Worm (Caenorhabditis elegans) whole organism, young adult: Measurements from ENCODE around the gene Y37A1A.3.

ENCODE experiments used
- B0035.1 ChIP-seq: sonication (generic microtip); optimal IDR thresholded peaks from 2 replicates; lab custom pipeline; 2016; ENCODE audit warnings: missing genetic modification characterization, mild to moderate bottlenecking, missing compliant biosample characterization, missing genotype, missing genetic modification reagents
- B0261.1 ChIP-seq: sonication (generic microtip); optimal IDR thresholded peaks from 2 replicates; lab custom pipeline; 2016; ENCODE audit warnings: mild to moderate bottlenecking, missing genetic modification characterization, moderate library complexity, missing compliant biosample characterization
- C17E4.6 ChIP-seq: fragments of 200-800 bp; sonication (Bioruptor generic); IDR thresholded peaks from 2 replicates; pipeline ENCODE4 v1.3.6; 2022; ENCODE audit warnings: missing genetic modification reagents, missing genetic modification characterization, missing compliant biosample characterization
- F10E7.11 ChIP-seq: sonication (generic microtip); optimal IDR thresholded peaks from 2 replicates; lab custom pipeline; 2017; ENCODE audit warnings: mild to moderate bottlenecking, missing genetic modification characterization, moderate library complexity, missing compliant biosample characterization
- F22D6.2 ChIP-seq: sonication (generic microtip); optimal IDR thresholded peaks from 2 replicates; lab custom pipeline; 2016; ENCODE audit warnings: mild to moderate bottlenecking, missing genetic modification characterization, missing compliant biosample characterization
- F23B12.7 ChIP-seq: sonication (generic microtip); optimal IDR thresholded peaks from 2 replicates; lab custom pipeline; 2017; ENCODE audit warnings: missing genetic modification characterization, mild to moderate bottlenecking, missing compliant biosample characterization, antibody characterized with exemption, moderate library complexity; ENCODE audit not compliant: insufficient read depth
- F39B2.1 ChIP-seq: fragments of 200-800 bp; sonication (Bioruptor generic); IDR thresholded peaks from 2 replicates; pipeline ENCODE4 v1.3.6; 2022; ENCODE audit warnings: missing genetic modification reagents, missing genetic modification characterization, missing compliant biosample characterization
- F55B11.4 ChIP-seq: sonication (generic microtip); optimal IDR thresholded peaks from 2 replicates; lab custom pipeline; 2016; ENCODE audit warnings: missing compliant biosample characterization, missing genetic modification characterization, borderline replicate concordance; ENCODE audit not compliant: insufficient read depth
- K11D2.4 ChIP-seq: fragments of 200-800 bp; sonication (Bioruptor generic); IDR thresholded peaks from 2 replicates; pipeline ENCODE4 v1.3.6; 2022; ENCODE audit warnings: missing genetic modification reagents, missing genetic modification characterization, missing compliant biosample characterization
- T07F8.4 ChIP-seq: sonication (generic microtip); optimal IDR thresholded peaks from 2 replicates; lab custom pipeline; 2016; ENCODE audit warnings: mild to moderate bottlenecking, missing genetic modification characterization, moderate library complexity, missing compliant biosample characterization
- Y53F4B.3 ChIP-seq: fragments of 200-800 bp; sonication (Bioruptor generic); IDR thresholded peaks from 2 replicates; pipeline ENCODE4 v1.3.6; 2022; ENCODE audit warnings: missing genetic modification reagents, missing genetic modification characterization, missing compliant biosample characterization
- Y56A3A.18 ChIP-seq: fragments of 200-800 bp; sonication (Bioruptor generic); IDR thresholded peaks from 2 replicates; pipeline ENCODE4 v1.3.6; 2022; ENCODE audit warnings: missing genetic modification reagents, missing genetic modification characterization, missing compliant biosample characterization
- Y95B8A.8 ChIP-seq: fragments of 200-800 bp; sonication (Bioruptor generic); IDR thresholded peaks from 2 replicates; pipeline ENCODE4 v1.3.6; 2022; ENCODE audit warnings: missing genetic modification reagents, missing genetic modification characterization, missing compliant biosample characterization
- ZK185.1 ChIP-seq: sonication (generic microtip); optimal IDR thresholded peaks from 2 replicates; lab custom pipeline; 2016; ENCODE audit warnings: mild to moderate bottlenecking, missing genetic modification characterization, missing compliant biosample characterization; ENCODE audit not compliant: poor library complexity, severe bottlenecking
- ama-1 ChIP-seq, 3 experiments: fragments of 150-350 bp in 1 of 3; sonication (generic microtip) in 2 of 3; optimal IDR thresholded peaks; 2 replicates each; lab custom pipeline; 2014 to 2018; ENCODE audit warnings: missing biosample characterization in 2 of 3, missing genetic modification characterization in 2 of 3, missing genetic modification reagents in 2 of 3
- aptf-2 ChIP-seq: fragments of 200-800 bp; sonication (Bioruptor generic); conservative IDR thresholded peaks from 2 replicates; pipeline ENCODE4 v1.3.6; 2022; ENCODE audit warnings: missing genetic modification reagents, missing genetic modification characterization, missing compliant biosample characterization
- attf-3 ChIP-seq: fragments of 200-800 bp; sonication (Bioruptor generic); conservative IDR thresholded peaks from 2 replicates; pipeline ENCODE4 v1.3.6; 2022; ENCODE audit warnings: missing genetic modification reagents, missing genetic modification characterization, missing compliant biosample characterization
- attf-5 ChIP-seq: fragments of 200-800 bp; sonication (Bioruptor generic); optimal IDR thresholded peaks from 2 replicates; lab custom pipeline; 2018; ENCODE audit warnings: mild to moderate bottlenecking, missing genetic modification characterization, missing compliant biosample characterization
- cebp-1 ChIP-seq, 2 experiments: fragments of 200-800 bp in 1 of 2; sonication (Bioruptor generic) in 1 of 2; sonication (generic microtip) in 1 of 2; IDR thresholded peaks in 1 of 2; optimal IDR thresholded peaks in 1 of 2; 2 replicates each; pipeline versions ENCODE4 v1.3.6 to Lab custom; 2017 to 2022; ENCODE audit warnings: missing compliant biosample characterization in 2 of 2, missing genetic modification characterization in 2 of 2, mild to moderate bottlenecking in 1 of 2, missing genetic modification reagents in 1 of 2, moderate library complexity in 1 of 2
- cebp-2 ChIP-seq: fragments of 200-800 bp; sonication (Bioruptor generic); IDR thresholded peaks from 2 replicates; pipeline ENCODE4 v1.3.6; 2022; ENCODE audit warnings: missing genetic modification characterization, missing compliant biosample characterization
- ceh-100 ChIP-seq: fragments of 200-800 bp; sonication (Bioruptor generic); IDR thresholded peaks from 2 replicates; pipeline ENCODE4 v1.3.6; 2022; ENCODE audit warnings: missing genetic modification reagents, missing genetic modification characterization, missing compliant biosample characterization
- ceh-40 ChIP-seq: fragments of 200-800 bp; sonication (Bioruptor generic); IDR thresholded peaks from 2 replicates; pipeline ENCODE4 v1.3.6; 2022; ENCODE audit warnings: missing genetic modification characterization, missing compliant biosample characterization
- ceh-58 ChIP-seq: fragments of 200-800 bp; sonication (Bioruptor generic); IDR thresholded peaks from 2 replicates; pipeline ENCODE4 v1.3.6; 2022; ENCODE audit warnings: missing genetic modification characterization, missing compliant biosample characterization
- chd-7 ChIP-seq: sonication (generic microtip); optimal IDR thresholded peaks from 2 replicates; lab custom pipeline; 2016; ENCODE audit warnings: mild to moderate bottlenecking, missing genetic modification characterization, moderate library complexity, missing compliant biosample characterization
- fkh-3 ChIP-seq: sonication (generic microtip); optimal IDR thresholded peaks from 2 replicates; lab custom pipeline; 2016; ENCODE audit warnings: mild to moderate bottlenecking, missing genetic modification characterization, missing compliant biosample characterization
- hlh-12 ChIP-seq: sonication (generic microtip); optimal IDR thresholded peaks from 2 replicates; lab custom pipeline; 2016; ENCODE audit warnings: missing genetic modification characterization, missing compliant biosample characterization
- hlh-26 ChIP-seq: fragments of 200-800 bp; sonication (Bioruptor generic); conservative IDR thresholded peaks from 2 replicates; pipeline ENCODE4 v1.3.6; 2022; ENCODE audit warnings: missing genetic modification reagents, missing genetic modification characterization, missing compliant biosample characterization
- hmg-1.2 ChIP-seq: fragments of 200-800 bp; sonication (Bioruptor generic); IDR thresholded peaks from 2 replicates; pipeline ENCODE4 v1.3.6; 2022; ENCODE audit warnings: missing genetic modification reagents, missing genetic modification characterization, missing compliant biosample characterization
- lin-40 ChIP-seq: sonication (generic microtip); optimal IDR thresholded peaks from 2 replicates; lab custom pipeline; 2016; ENCODE audit warnings: missing genetic modification characterization, mild to moderate bottlenecking, missing compliant biosample characterization, missing genotype, missing genetic modification reagents
- madf-10 ChIP-seq: sonication (generic microtip); optimal IDR thresholded peaks from 2 replicates; lab custom pipeline; 2016; ENCODE audit warnings: mild to moderate bottlenecking, missing genetic modification characterization, missing compliant biosample characterization
- madf-8 ChIP-seq: fragments of 200-800 bp; sonication (Bioruptor generic); conservative IDR thresholded peaks from 2 replicates; pipeline ENCODE4 v1.3.6; 2022; ENCODE audit warnings: missing genetic modification reagents, missing genetic modification characterization, missing compliant biosample characterization
- mes-4 ChIP-seq: sonication (generic microtip); optimal IDR thresholded peaks from 2 replicates; lab custom pipeline; 2016; ENCODE audit warnings: missing genotype, missing genetic modification characterization, missing compliant biosample characterization
- mxl-1 ChIP-seq: sonication (generic microtip); optimal IDR thresholded peaks from 2 replicates; lab custom pipeline; 2016; ENCODE audit warnings: missing genetic modification characterization, missing compliant biosample characterization
- nfya-1 ChIP-seq: sonication (generic microtip); optimal IDR thresholded peaks from 2 replicates; lab custom pipeline; 2017; ENCODE audit warnings: antibody characterized with exemption, missing compliant biosample characterization, missing genetic modification characterization, borderline replicate concordance; ENCODE audit not compliant: insufficient read depth
- nhr-27 ChIP-seq: fragments of 200-800 bp; sonication (Bioruptor generic); optimal IDR thresholded peaks from 2 replicates; lab custom pipeline; 2018; ENCODE audit warnings: mild to moderate bottlenecking, missing genetic modification characterization, moderate library complexity, missing compliant biosample characterization
- nhr-80 ChIP-seq: sonication (generic microtip); optimal IDR thresholded peaks from 2 replicates; lab custom pipeline; 2016; ENCODE audit warnings: missing genetic modification characterization, missing compliant biosample characterization
- nhr-90 ChIP-seq: sonication (generic microtip); optimal IDR thresholded peaks from 2 replicates; lab custom pipeline; 2016; ENCODE audit warnings: missing genotype, mild to moderate bottlenecking, missing genetic modification characterization, missing compliant biosample characterization
- pha-4 ChIP-seq: fragments of 150-350 bp; sonication (generic microtip); optimal IDR thresholded peaks from 2 replicates; lab custom pipeline; 2014; ENCODE audit warnings: missing biosample characterization, missing genetic modification reagents, missing genetic modification characterization
- rec-8 ChIP-seq, 2 experiments: sonication (generic microtip); optimal IDR thresholded peaks; 2 replicates each; lab custom pipeline; 2016; ENCODE audit warnings: mild to moderate bottlenecking in 2 of 2, missing genetic modification characterization in 2 of 2, missing genetic modification reagents in 2 of 2, missing genotype in 2 of 2, missing biosample characterization in 1 of 2, missing compliant biosample characterization in 1 of 2, moderate library complexity in 1 of 2
- repo-1 ChIP-seq: sonication (generic microtip); optimal IDR thresholded peaks from 2 replicates; lab custom pipeline; 2017; ENCODE audit warnings: mild to moderate bottlenecking, missing genetic modification characterization, missing compliant biosample characterization
- snpc-4 ChIP-seq, 5 experiments: fragments of 150-350 bp in 1 of 5; sonication (generic microtip) in 4 of 5; optimal IDR thresholded peaks; 2 replicates each; lab custom pipeline; 2014 to 2018; ENCODE audit warnings: missing genetic modification characterization in 5 of 5, missing biosample characterization in 3 of 5, antibody characterized with exemption in 2 of 5, mild to moderate bottlenecking in 2 of 5, missing compliant biosample characterization in 2 of 5, missing genotype in 2 of 5, moderate library complexity in 2 of 5, missing genetic modification reagents in 1 of 5
- tbp1 ChIP-seq: fragments of 200-800 bp; sonication (Bioruptor generic); optimal IDR thresholded peaks from 2 replicates; lab custom pipeline; 2018; ENCODE audit warnings: mild to moderate bottlenecking, missing genetic modification characterization, missing compliant biosample characterization
- tbx-9 ChIP-seq: sonication (generic microtip); optimal IDR thresholded peaks from 2 replicates; lab custom pipeline; 2016; ENCODE audit warnings: borderline replicate concordance, missing genetic modification characterization, inconsistent platforms, missing compliant biosample characterization
- xnd-1 ChIP-seq: sonication (generic microtip); optimal IDR thresholded peaks from 2 replicates; lab custom pipeline; 2016; ENCODE audit warnings: missing genotype, missing genetic modification reagents, missing genetic modification characterization, missing compliant biosample characterization
- zfh-2 ChIP-seq: fragments of 200-800 bp; sonication (Bioruptor generic); conservative IDR thresholded peaks from 2 replicates; pipeline ENCODE4 v1.3.6; 2022; ENCODE audit warnings: missing genetic modification reagents, missing genetic modification characterization, missing compliant biosample characterization
- ztf-18 ChIP-seq: sonication (generic microtip); optimal IDR thresholded peaks from 2 replicates; lab custom pipeline; 2016; ENCODE audit warnings: missing genotype, mild to moderate bottlenecking, missing genetic modification characterization, missing compliant biosample characterization

Gene Y37A1A.3

ce11 chrIV:13882573-13882972, 20.1 kb downstream of the Y37A1A.3 start, which contains the start of gene thoc-7 (continued):
- TF ChIP-seq chd-7 (peak; percentile 59), Y53F4B.3 (GFP tag; lab: Robert Waterston, UW) (no peak), aptf-2 (GFP tag; lab: Robert Waterston, UW) (no peak), pha-4 (tag; lab: Kevin White, UChicago) (no peak), ama-1 (optimal IDR thresholded peaks at IDR 0.05; lab: Kevin White, UChicago) (no peak), ama-1 (GFP tag; optimal IDR thresholded peaks at IDR 0.05; lab: Kevin White, UChicago) (peak in 1 of 2 experiments; percentile 52), C17E4.6 (GFP tag; lab: Robert Waterston, UW) (no peak), cebp-2 (peak; percentile 90; the same call in 1 of the 2 replicates), repo-1 (tag; lab: Kevin White, UChicago) (peak; percentile 35), mes-4 (tag; lab: Kevin White, UChicago) (no peak), nfya-1 (tag; lab: Kevin White, UChicago) (no peak), hmg-1.2 (GFP tag; lab: Robert Waterston, UW) (peak; percentile 37; the same call in 1 of the 2 replicates), nhr-80 (tag; lab: Kevin White, UChicago) (no peak), rec-8 (tag; optimal IDR thresholded peaks at IDR 0.05; lab: Kevin White, UChicago) (peak in 1 of 2 experiments; percentile 13), K11D2.4 (GFP tag; lab: Robert Waterston, UW) (no peak), F23B12.7 (tag; lab: Kevin White, UChicago) (no peak), B0035.1 (tag; lab: Kevin White, UChicago) (no peak), tbp1 (GFP tag; lab: Kevin White, UChicago) (peak; percentile 71), nhr-90 (tag; lab: Kevin White, UChicago) (no peak), Y56A3A.18 (GFP tag; lab: Robert Waterston, UW) (peak; percentile 87; the same call in 1 of the 2 replicates), madf-10 (tag; lab: Kevin White, UChicago) (peak; percentile 10), cebp-1 (GFP tag; IDR thresholded peaks at IDR 0.05; lab: Robert Waterston, UW) (no peak), cebp-1 (tag; optimal IDR thresholded peaks at IDR 0.05; lab: Kevin White, UChicago) (peak; percentile 18), ceh-100 (GFP tag; lab: Robert Waterston, UW) (0 out of 2 replicates have a peak, but pooled peaks have one; percentile 39), madf-8 (no peak), nhr-27 (tag; lab: Kevin White, UChicago) (no peak), attf-3 (no peak), lin-40 (tag; lab: Kevin White, UChicago) (no peak), attf-5 (GFP tag; lab: Kevin White, UChicago) (no peak), F55B11.4 (tag; lab: Kevin White, UChicago) (no peak), F39B2.1 (peak; percentile 90), ztf-18 (peak; percentile 36), Y95B8A.8 (0 out of 2 replicates have a peak, but pooled peaks have one; percentile 5), fkh-3 (tag; lab: Kevin White, UChicago) (no peak), B0261.1 (tag; lab: Kevin White, UChicago) (no peak), xnd-1 (tag; lab: Kevin White, UChicago) (peak; percentile 24), F22D6.2 (no peak), T07F8.4 (tag; lab: Kevin White, UChicago) (no peak), ceh-58 (GFP tag; lab: Robert Waterston, UW) (peak; percentile 89; the same call in 1 of the 2 replicates), zfh-2 (0 out of 2 replicates have a peak, but pooled peaks have one; percentile 13), mxl-1 (tag; lab: Kevin White, UChicago) (peak; percentile 19), hlh-26 (GFP tag; lab: Robert Waterston, UW) (no peak), ZK185.1 (tag; lab: Kevin White, UChicago) (no peak), hlh-12 (no peak), snpc-4 (GFP tag; optimal IDR thresholded peaks at IDR 0.05; lab: Kevin White, UChicago) (peak; percentile 35), snpc-4 (tag; optimal IDR thresholded peaks at IDR 0.05; lab: Kevin White, UChicago) (peak; percentile 7 to 94 (median 60)), ceh-40 (GFP tag; lab: Robert Waterston, UW) (0 out of 2 replicates have a peak, but pooled peaks have one; percentile 52), tbx-9 (tag; lab: Kevin White, UChicago) (no peak), F10E7.11 (tag; lab: Kevin White, UChicago) (no peak)
